Fruit fly (Drosophila melanogaster) whole organism, embryonic: Measurements from ENCODE around the gene srl.
A peak's percentile ranks its signal among the peaks of the same experiment; 100 is the strongest.

Experiments used
- Abd-B ChIP-seq: fragments of 200-800 bp; sonication (Bioruptor generic); optimal IDR thresholded peaks from 2 replicates; lab custom pipeline; 2018; ENCODE audit warnings: missing biosample characterization, mild to moderate bottlenecking, missing genetic modification characterization, moderate library complexity
- Bgb ChIP-seq: fragments of 200-800 bp; sonication (Bioruptor generic); IDR thresholded peaks from 2 replicates; pipeline ENCODE4 v1.3.6; 2022; ENCODE audit warnings: missing biosample characterization, missing genetic modification characterization; ENCODE audit not compliant: partially characterized antibody
- CG10147 ChIP-seq: fragments of 200-800 bp; sonication (Bioruptor generic); optimal IDR thresholded peaks from 2 replicates; lab custom pipeline; 2019; ENCODE audit warnings: missing biosample characterization, mild to moderate bottlenecking, missing genetic modification characterization, moderate library complexity
- CG1233 ChIP-seq: fragments of 200-800 bp; sonication (Bioruptor generic); optimal IDR thresholded peaks from 4 replicates; lab custom pipeline; 2018; ENCODE audit warnings: missing biosample characterization, mild to moderate bottlenecking, missing genetic modification characterization
- CG13894 ChIP-seq: fragments of 200-800 bp; sonication (Bioruptor generic); optimal IDR thresholded peaks from 3 replicates; lab custom pipeline; 2018; ENCODE audit warnings: missing biosample characterization, mild to moderate bottlenecking, missing genetic modification characterization, moderate library complexity
- CG16813 ChIP-seq: fragments of 200-800 bp; sonication (Bioruptor generic); IDR thresholded peaks from 3 replicates; pipeline ENCODE4 v1.3.6; 2022; ENCODE audit warnings: missing biosample characterization, missing genetic modification characterization; ENCODE audit not compliant: partially characterized antibody
- CG16815 ChIP-seq: fragments of 200-800 bp; sonication (Bioruptor generic); optimal IDR thresholded peaks from 3 replicates; lab custom pipeline; 2017; ENCODE audit warnings: missing biosample characterization, mild to moderate bottlenecking, missing genetic modification characterization
- CG18764 ChIP-seq: fragments of 200-800 bp; sonication (Bioruptor generic); optimal IDR thresholded peaks from 3 replicates; lab custom pipeline; 2016; ENCODE audit warnings: missing biosample characterization, missing genetic modification characterization
- CG2202 ChIP-seq: fragments of 200-800 bp; sonication (Bioruptor generic); optimal IDR thresholded peaks from 2 replicates; lab custom pipeline; 2018; ENCODE audit warnings: missing biosample characterization, mild to moderate bottlenecking, missing genetic modification characterization
- CG3065 ChIP-seq: fragments of 200-800 bp; sonication (Bioruptor generic); optimal IDR thresholded peaks from 2 replicates; lab custom pipeline; 2016; ENCODE audit warnings: missing biosample characterization, missing genetic modification characterization
- CG31441 ChIP-seq: fragments of 200-800 bp; sonication (Bioruptor generic); IDR thresholded peaks from 2 replicates; pipeline ENCODE4 v1.3.6; 2022; ENCODE audit warnings: missing biosample characterization, missing genetic modification characterization
- CG4854 ChIP-seq: fragments of 200-800 bp; sonication (Bioruptor generic); optimal IDR thresholded peaks from 2 replicates; lab custom pipeline; 2016; ENCODE audit warnings: missing biosample characterization, missing genetic modification characterization, inconsistent platforms
- CG7928 ChIP-seq: fragments of 200-800 bp; sonication (Bioruptor generic); optimal IDR thresholded peaks from 2 replicates; lab custom pipeline; 2017; ENCODE audit warnings: missing biosample characterization, mild to moderate bottlenecking, missing genetic modification characterization
- CG7963 ChIP-seq: fragments of 200-800 bp; sonication (Bioruptor generic); IDR thresholded peaks from 3 replicates; pipeline ENCODE4 v1.3.6; 2022; ENCODE audit warnings: missing biosample characterization, missing genetic modification characterization; ENCODE audit not compliant: partially characterized antibody
- CG8765 ChIP-seq: fragments of 200-800 bp; sonication (Bioruptor generic); IDR thresholded peaks from 2 replicates; pipeline ENCODE4 v1.3.6; 2022; ENCODE audit warnings: missing biosample characterization, missing genetic modification characterization
- CG9215 ChIP-seq: fragments of 200-800 bp; sonication (Bioruptor generic); IDR thresholded peaks from 2 replicates; pipeline ENCODE4 v1.3.6; 2022; ENCODE audit warnings: missing biosample characterization, missing genetic modification characterization
- CG9609 ChIP-seq: fragments of 200-800 bp; sonication (Bioruptor generic); optimal IDR thresholded peaks from 3 replicates; lab custom pipeline; 2016; ENCODE audit warnings: missing biosample characterization, missing genetic modification characterization
- Dll ChIP-seq: fragments of 200-800 bp; sonication (Bioruptor generic); IDR thresholded peaks from 4 replicates; pipeline ENCODE4 v1.3.6; 2022; ENCODE audit warnings: missing biosample characterization, missing genetic modification characterization; ENCODE audit not compliant: partially characterized antibody
- Dp ChIP-seq: fragments of 200-800 bp; sonication (Bioruptor generic); optimal IDR thresholded peaks from 2 replicates; lab custom pipeline; 2018; ENCODE audit warnings: missing biosample characterization, mild to moderate bottlenecking, missing genetic modification characterization, moderate library complexity
- HLH4C ChIP-seq: fragments of 200-800 bp; sonication (Bioruptor generic); IDR thresholded peaks from 3 replicates; pipeline ENCODE4 v1.3.6; 2022; ENCODE audit warnings: missing biosample characterization, missing genetic modification characterization; ENCODE audit not compliant: partially characterized antibody
- Hmx ChIP-seq: fragments of 200-800 bp; sonication (Bioruptor generic); optimal IDR thresholded peaks from 2 replicates; lab custom pipeline; 2016; ENCODE audit warnings: missing biosample characterization, missing genetic modification characterization
- MBD-R2 ChIP-seq: fragments of 200-800 bp; sonication (Bioruptor generic); IDR thresholded peaks from 2 replicates; pipeline ENCODE4 v1.3.6; 2022; ENCODE audit warnings: missing biosample characterization, missing genetic modification characterization
- Opbp ChIP-seq: fragments of 200-800 bp; sonication (Bioruptor generic); IDR thresholded peaks from 3 replicates; pipeline ENCODE4 v1.3.6; 2022; ENCODE audit warnings: missing biosample characterization, missing genetic modification characterization; ENCODE audit not compliant: partially characterized antibody
- Tbp ChIP-seq: fragments of >200 bp; optimal IDR thresholded peaks from 2 replicates; lab custom pipeline; 2018; ENCODE audit warnings: missing biosample characterization, missing genetic modification characterization
- Xrp1 ChIP-seq: fragments of 200-800 bp; sonication (Bioruptor generic); IDR thresholded peaks from 2 replicates; pipeline ENCODE4 v1.3.6; 2022; ENCODE audit warnings: missing biosample characterization, missing genetic modification characterization
- cg ChIP-seq: fragments of 200-800 bp; sonication (Bioruptor generic); optimal IDR thresholded peaks from 3 replicates; lab custom pipeline; 2019; ENCODE audit warnings: missing biosample characterization, mild to moderate bottlenecking, missing genetic modification characterization, moderate library complexity
- chn ChIP-seq: fragments of 200-800 bp; sonication (Bioruptor generic); optimal IDR thresholded peaks from 2 replicates; lab custom pipeline; 2016; ENCODE audit warnings: missing biosample characterization, missing genetic modification characterization
- dimm ChIP-seq: fragments of 200-800 bp; sonication (Bioruptor generic); IDR thresholded peaks from 2 replicates; pipeline ENCODE4 v1.3.6; 2022; ENCODE audit warnings: missing biosample characterization, missing genetic modification characterization
- disco-r ChIP-seq: fragments of 200-800 bp; sonication (Bioruptor generic); optimal IDR thresholded peaks from 2 replicates; lab custom pipeline; 2016; ENCODE audit warnings: missing biosample characterization, missing genetic modification characterization
- dmrt11E ChIP-seq: fragments of 200-800 bp; sonication (Bioruptor generic); optimal IDR thresholded peaks from 3 replicates; lab custom pipeline; 2018; ENCODE audit warnings: missing biosample characterization, mild to moderate bottlenecking, missing genetic modification characterization, moderate library complexity
- emc ChIP-seq: fragments of 200-800 bp; sonication (Bioruptor generic); optimal IDR thresholded peaks from 2 replicates; lab custom pipeline; 2016; ENCODE audit warnings: missing biosample characterization, missing genetic modification characterization
- ftz-f1 ChIP-seq: fragments of 200-800 bp; sonication (Bioruptor generic); optimal IDR thresholded peaks from 2 replicates; lab custom pipeline; 2016; ENCODE audit warnings: missing biosample characterization, missing genetic modification characterization
- grn ChIP-seq: fragments of 200-800 bp; sonication (Bioruptor generic); optimal IDR thresholded peaks from 3 replicates; lab custom pipeline; 2017; ENCODE audit warnings: missing biosample characterization, missing genetic modification characterization
- gsb ChIP-seq: fragments of 200-800 bp; sonication (Bioruptor generic); IDR thresholded peaks from 2 replicates; pipeline ENCODE4 v1.3.6; 2022; ENCODE audit warnings: missing biosample characterization, missing genetic modification characterization
- ken ChIP-seq: fragments of 200-800 bp; sonication (Bioruptor generic); IDR thresholded peaks from 3 replicates; pipeline ENCODE4 v1.3.6; 2022; ENCODE audit warnings: missing biosample characterization, missing genetic modification characterization
- knrl ChIP-seq: fragments of 200-800 bp; sonication (Bioruptor generic); IDR thresholded peaks from 3 replicates; pipeline ENCODE4 v1.3.6; 2022; ENCODE audit warnings: missing biosample characterization, missing genetic modification characterization; ENCODE audit not compliant: partially characterized antibody
- nau ChIP-seq: fragments of 200-800 bp; sonication (Bioruptor generic); optimal IDR thresholded peaks from 3 replicates; lab custom pipeline; 2017; ENCODE audit warnings: missing biosample characterization, mild to moderate bottlenecking, missing genetic modification characterization, missing genetic modification reagents
- nerfin-2 ChIP-seq: fragments of 200-800 bp; sonication (Bioruptor generic); IDR thresholded peaks from 2 replicates; pipeline ENCODE4 v1.3.6; 2022; ENCODE audit warnings: missing biosample characterization, missing genetic modification characterization; ENCODE audit not compliant: partially characterized antibody
- row ChIP-seq: fragments of 200-800 bp; sonication (Bioruptor generic); IDR thresholded peaks from 3 replicates; pipeline ENCODE4 v1.3.6; 2022; ENCODE audit warnings: missing biosample characterization, missing genetic modification characterization
- run ChIP-seq: fragments of 200-800 bp; sonication (Bioruptor generic); optimal IDR thresholded peaks from 3 replicates; lab custom pipeline; 2018; ENCODE audit warnings: missing biosample characterization, mild to moderate bottlenecking, missing genetic modification characterization
- sc ChIP-seq, 3 experiments: fragments of >200 bp in 2 of 3; fragments of 200-800 bp in 1 of 3; sonication (Bioruptor generic) in 1 of 3; optimal IDR thresholded peaks; 2 replicates in 2 of 3; 3 replicates in 1 of 3; lab custom pipeline; 2017; ENCODE audit warnings: mild to moderate bottlenecking in 1 of 3, missing biosample characterization in 1 of 3, missing genetic modification characterization in 1 of 3, missing genetic modification reagents in 1 of 3
- sim ChIP-seq: fragments of 200-800 bp; sonication (Bioruptor generic); IDR thresholded peaks from 2 replicates; pipeline ENCODE4 v1.3.6; 2022; ENCODE audit warnings: missing biosample characterization, missing genetic modification characterization
- so ChIP-seq: fragments of 200-800 bp; sonication (Bioruptor generic); IDR thresholded peaks from 3 replicates; pipeline ENCODE4 v1.3.6; 2022; ENCODE audit warnings: missing biosample characterization, missing genetic modification characterization
- unc-4 ChIP-seq: fragments of 200-800 bp; sonication (Bioruptor generic); IDR thresholded peaks from 2 replicates; pipeline ENCODE4 v1.3.6; 2022; ENCODE audit warnings: missing biosample characterization, missing genetic modification characterization; ENCODE audit not compliant: partially characterized antibody
- vvl ChIP-seq: fragments of 200-800 bp; sonication (Bioruptor generic); IDR thresholded peaks from 2 replicates; pipeline ENCODE4 v1.3.6; 2022; ENCODE audit warnings: missing biosample characterization, missing genetic modification characterization
- wek ChIP-seq: fragments of 200-800 bp; sonication (Bioruptor generic); optimal IDR thresholded peaks from 3 replicates; lab custom pipeline; 2018; ENCODE audit warnings: missing biosample characterization, mild to moderate bottlenecking, missing genetic modification characterization, moderate library complexity

The srl gene

dm6 chr3R:4402884-4403705, 26.0 kb downstream of the srl start, which contains the start of gene lost (continued):
- no peak for TF ChIP-seq Hmx (GFP tag; lab: Kevin White, UChicago)
- no peak for TF ChIP-seq Xrp1 (GFP tag; lab: Robert Waterston, UW)
- TF ChIP-seq sc (optimal IDR thresholded peaks at IDR 0.05; lab: Kevin White, UChicago), result no peak
- no peak for TF ChIP-seq sc (GFP tag; optimal IDR thresholded peaks at IDR 0.05; lab: Kevin White, UChicago)
- peak; percentile 28 for TF ChIP-seq CG7928 (GFP tag; lab: Kevin White, UChicago)
- TF ChIP-seq ken (GFP tag; lab: Robert Waterston, UW), result peak; percentile 47; the same call in 1 of the 3 replicates
- TF ChIP-seq cg (GFP tag; lab: Kevin White, UChicago), result no peak
- TF ChIP-seq run (tag; lab: Kevin White, UChicago), result no peak
- TF ChIP-seq CG16815 (GFP tag; lab: Kevin White, UChicago), result no peak
- no peak for TF ChIP-seq dmrt11E (tag; lab: Kevin White, UChicago)
- TF ChIP-seq CG8765 (GFP tag; lab: Robert Waterston, UW), result no peak
- no peak for TF ChIP-seq emc (GFP tag; lab: Kevin White, UChicago)
- no peak; the same call in 2 of the 3 replicates for TF ChIP-seq so (GFP tag; lab: Robert Waterston, UW)
- TF ChIP-seq Dp (GFP tag; lab: Kevin White, UChicago), result peak; percentile 62
- no peak for TF ChIP-seq CG3065 (GFP tag; lab: Kevin White, UChicago)
- no peak for TF ChIP-seq grn (GFP tag; lab: Kevin White, UChicago)
- TF ChIP-seq gsb (GFP tag; lab: Robert Waterston, UW), result no peak
- TF ChIP-seq MBD-R2 (GFP tag; lab: Robert Waterston, UW), result peak; percentile 76
- TF ChIP-seq CG9215, result no peak
- no peak for TF ChIP-seq Tbp (GFP tag; lab: Kevin White, UChicago)
- peak; percentile 34; the same call in 1 of the 2 replicates for TF ChIP-seq CG31441 (GFP tag; lab: Robert Waterston, UW)

- no peak for TF ChIP-seq CG9609 (GFP tag; lab: Kevin White, UChicago)
- TF ChIP-seq CG1233, result no peak
- TF ChIP-seq Abd-B (GFP tag; lab: Kevin White, UChicago), result no peak
- TF ChIP-seq row (GFP tag; lab: Robert Waterston, UW), result no peak
- TF ChIP-seq Bgb (GFP tag; lab: Robert Waterston, UW), result peak; percentile 36; the same call in 1 of the 2 replicates
- TF ChIP-seq CG7963 (GFP tag; lab: Robert Waterston, UW), result peak; percentile 70
- TF ChIP-seq CG2202 (tag; lab: Kevin White, UChicago), result no peak
- no peak for TF ChIP-seq knrl (GFP tag; lab: Robert Waterston, UW)
- no peak for TF ChIP-seq sim
- TF ChIP-seq dimm (GFP tag; lab: Robert Waterston, UW), result no peak
- TF ChIP-seq wek, result no peak
- peak; percentile 37; the same call in 2 of the 3 replicates for TF ChIP-seq Opbp (GFP tag; lab: Robert Waterston, UW)
- no peak for TF ChIP-seq nau
- TF ChIP-seq disco-r (GFP tag; lab: Kevin White, UChicago), result no peak
- TF ChIP-seq ftz-f1 (GFP tag; lab: Kevin White, UChicago), result no peak
- TF ChIP-seq vvl, result no peak
- TF ChIP-seq CG4854 (GFP tag; lab: Kevin White, UChicago), result no peak
- TF ChIP-seq HLH4C (GFP tag; lab: Robert Waterston, UW), result peak; percentile 11
- no peak for TF ChIP-seq Dll (GFP tag; lab: Robert Waterston, UW)
- TF ChIP-seq CG16813 (GFP tag; lab: Robert Waterston, UW), result peak; percentile 5
- TF ChIP-seq chn (GFP tag; lab: Kevin White, UChicago), result no peak
- TF ChIP-seq CG18764 (GFP tag; lab: Kevin White, UChicago), result no peak
- TF ChIP-seq CG10147, result no peak
- no peak for TF ChIP-seq unc-4 (GFP tag; lab: Robert Waterston, UW)
- TF ChIP-seq nerfin-2 (GFP tag; lab: Robert Waterston, UW), result peak; percentile 57; the same call in 1 of the 2 replicates
- no peak for TF ChIP-seq CG9215
- no peak for TF ChIP-seq CG13894 (tag; lab: Kevin White, UChicago)
Measured at dm6 chr3R:4401977-4402589, 27.1 kb downstream of the srl start, which contains the start of gene CG9853. Gene CG9853 (minus strand): TSS chr3R:4402027.
